Fruit fly (Drosophila melanogaster) whole organism, embryonic: ENCODE data around the gene CG13001.

Source experiments
- Blimp-1 ChIP-seq: fragments of 200-800 bp; sonication (Bioruptor generic); optimal IDR thresholded peaks from 3 replicates; lab custom pipeline; 2018; ENCODE audit warnings: missing biosample characterization, missing genetic modification characterization, mild to moderate bottlenecking, moderate library complexity, missing genetic modification reagents
- CG13296 ChIP-seq: fragments of 200-800 bp; sonication (Bioruptor generic); optimal IDR thresholded peaks from 3 replicates; lab custom pipeline; 2018; ENCODE audit warnings: missing biosample characterization, mild to moderate bottlenecking, missing genetic modification characterization
- CG14710 ChIP-seq: fragments of 200-800 bp; sonication (Bioruptor generic); optimal IDR thresholded peaks from 3 replicates; lab custom pipeline; 2019; ENCODE audit warnings: missing biosample characterization, mild to moderate bottlenecking, missing genetic modification characterization, moderate library complexity
- CG17361 ChIP-seq: fragments of 200-800 bp; sonication (Bioruptor generic); IDR thresholded peaks from 3 replicates; pipeline ENCODE4 v1.3.6; 2022; ENCODE audit warnings: missing biosample characterization, missing genetic modification characterization
- CG18764 ChIP-seq: fragments of 200-800 bp; sonication (Bioruptor generic); optimal IDR thresholded peaks from 3 replicates; lab custom pipeline; 2016; ENCODE audit warnings: missing biosample characterization, missing genetic modification characterization
- CG2875 ChIP-seq: fragments of 200-800 bp; sonication (Bioruptor generic); optimal IDR thresholded peaks from 2 replicates; lab custom pipeline; 2017; ENCODE audit warnings: missing biosample characterization, mild to moderate bottlenecking, missing genetic modification characterization, missing genetic modification reagents
- CG3838 ChIP-seq: fragments of 200-800 bp; sonication (Bioruptor generic); optimal IDR thresholded peaks from 3 replicates; lab custom pipeline; 2016; ENCODE audit warnings: missing biosample characterization, missing genetic modification characterization
- CG4328 ChIP-seq: fragments of 200-800 bp; sonication (Bioruptor generic); optimal IDR thresholded peaks from 3 replicates; lab custom pipeline; 2017; ENCODE audit warnings: missing biosample characterization, missing genetic modification reagents, missing genetic modification characterization
- CG4707 ChIP-seq: fragments of 200-800 bp; sonication (Bioruptor generic); optimal IDR thresholded peaks from 2 replicates; lab custom pipeline; 2018; ENCODE audit warnings: missing biosample characterization, mild to moderate bottlenecking, missing genetic modification characterization, moderate library complexity
- CG6683 ChIP-seq: fragments of 200-800 bp; sonication (Bioruptor generic); optimal IDR thresholded peaks from 2 replicates; lab custom pipeline; 2017; ENCODE audit warnings: missing biosample characterization, mild to moderate bottlenecking, missing genetic modification characterization, missing genetic modification reagents
- Chrac-16 ChIP-seq: fragments of 200-800 bp; sonication (Bioruptor generic); optimal IDR thresholded peaks from 3 replicates; lab custom pipeline; 2016; ENCODE audit warnings: missing biosample characterization, missing genetic modification characterization
- D ChIP-seq, 2 experiments: fragments of 200-800 bp in 1 of 2; fragments of >200 bp in 1 of 2; sonication (Bioruptor generic) in 1 of 2; optimal IDR thresholded peaks; 2 replicates in 1 of 2; 3 replicates in 1 of 2; lab custom pipeline; 2017; ENCODE audit warnings: mild to moderate bottlenecking in 1 of 2, missing biosample characterization in 1 of 2, missing genetic modification characterization in 1 of 2, missing genetic modification reagents in 1 of 2
- Dfd ChIP-seq, 2 experiments: fragments of >200 bp; optimal IDR thresholded peaks; 2 replicates each; lab custom pipeline; 2017; ENCODE audit warnings: missing biosample characterization in 2 of 2, missing genetic modification characterization in 2 of 2
- Dref ChIP-seq: fragments of 200-800 bp; sonication (Bioruptor generic); IDR thresholded peaks from 2 replicates; pipeline ENCODE4 v1.3.6; 2022; ENCODE audit warnings: missing biosample characterization, missing genetic modification characterization
- Ets65A ChIP-seq: fragments of 200-800 bp; sonication (Bioruptor generic); peaks from one replicate; lab custom pipeline; 2016; ENCODE audit warnings: missing biosample characterization, missing genetic modification characterization
- Fer1 ChIP-seq: fragments of 200-800 bp; sonication (Bioruptor generic); optimal IDR thresholded peaks from 2 replicates; lab custom pipeline; 2017; ENCODE audit warnings: missing biosample characterization, mild to moderate bottlenecking, missing genetic modification characterization
- Fer2 ChIP-seq: fragments of 200-800 bp; sonication (Bioruptor generic); optimal IDR thresholded peaks from 2 replicates; lab custom pipeline; 2018; ENCODE audit warnings: missing biosample characterization, mild to moderate bottlenecking, missing genetic modification characterization, moderate library complexity
- Gsc ChIP-seq: fragments of 200-800 bp; sonication (Bioruptor generic); IDR thresholded peaks from 2 replicates; pipeline ENCODE4 v1.3.6; 2022; ENCODE audit warnings: missing biosample characterization, missing genetic modification characterization
- H15 ChIP-seq: fragments of 200-800 bp; sonication (Bioruptor generic); IDR thresholded peaks from 3 replicates; pipeline ENCODE4 v1.3.6; 2022; ENCODE audit warnings: missing biosample characterization, missing genetic modification characterization
- MESR4 ChIP-seq: fragments of 200-800 bp; sonication (Bioruptor generic); optimal IDR thresholded peaks from 2 replicates; lab custom pipeline; 2018; ENCODE audit warnings: missing biosample characterization, mild to moderate bottlenecking, missing genetic modification characterization, moderate library complexity
- Neu2 ChIP-seq: fragments of 200-800 bp; sonication (Bioruptor generic); optimal IDR thresholded peaks from 3 replicates; lab custom pipeline; 2016; ENCODE audit warnings: missing biosample characterization, missing genetic modification characterization, borderline replicate concordance
- Scr ChIP-seq: fragments of 200-800 bp; sonication (Bioruptor generic); IDR thresholded peaks from 2 replicates; pipeline ENCODE4 v1.3.6; 2022; ENCODE audit warnings: missing biosample characterization, missing genetic modification characterization; ENCODE audit not compliant: partially characterized antibody
- Side ChIP-seq: fragments of 200-800 bp; sonication (Bioruptor generic); optimal IDR thresholded peaks from 2 replicates; lab custom pipeline; 2016; ENCODE audit warnings: missing biosample characterization, missing genetic modification characterization
- TFAM ChIP-seq: fragments of 200-800 bp; sonication (Bioruptor generic); optimal IDR thresholded peaks from 2 replicates; lab custom pipeline; 2017; ENCODE audit warnings: missing biosample characterization, missing genetic modification characterization, inconsistent platforms
- Vsx1 ChIP-seq: fragments of 200-800 bp; sonication (Bioruptor generic); optimal IDR thresholded peaks from 2 replicates; lab custom pipeline; 2017; ENCODE audit warnings: missing biosample characterization, mild to moderate bottlenecking, missing genetic modification characterization, missing genetic modification reagents
- Xrp1 ChIP-seq: fragments of 200-800 bp; sonication (Bioruptor generic); IDR thresholded peaks from 2 replicates; pipeline ENCODE4 v1.3.6; 2022; ENCODE audit warnings: missing biosample characterization, missing genetic modification characterization
- abd-A ChIP-seq: fragments of 200-800 bp; sonication (Bioruptor generic); optimal IDR thresholded peaks from 3 replicates; lab custom pipeline; 2019; ENCODE audit warnings: missing biosample characterization, mild to moderate bottlenecking, missing genetic modification characterization, moderate library complexity
- amos ChIP-seq: fragments of 200-800 bp; sonication (Bioruptor generic); IDR thresholded peaks from 2 replicates; pipeline ENCODE4 v1.3.6; 2022; ENCODE audit warnings: missing biosample characterization, missing genetic modification characterization; ENCODE audit not compliant: partially characterized antibody
- ap ChIP-seq: fragments of 200-800 bp; sonication (Bioruptor generic); IDR thresholded peaks from 2 replicates; pipeline ENCODE4 v1.3.6; 2022; ENCODE audit warnings: missing biosample characterization, missing genetic modification characterization
- ara ChIP-seq: fragments of 200-800 bp; sonication (Bioruptor generic); IDR thresholded peaks from 2 replicates; pipeline ENCODE4 v1.3.6; 2022; ENCODE audit warnings: missing biosample characterization, missing genetic modification characterization
- bcd ChIP-seq: fragments of 200-800 bp; sonication (Bioruptor generic); optimal IDR thresholded peaks from 2 replicates; lab custom pipeline; 2017; ENCODE audit warnings: missing biosample characterization, mild to moderate bottlenecking, missing genetic modification characterization
- da ChIP-seq: fragments of 200-800 bp; sonication (Bioruptor generic); optimal IDR thresholded peaks from 2 replicates; lab custom pipeline; 2016; ENCODE audit warnings: missing biosample characterization, missing genetic modification characterization
- emc ChIP-seq: fragments of 200-800 bp; sonication (Bioruptor generic); optimal IDR thresholded peaks from 2 replicates; lab custom pipeline; 2016; ENCODE audit warnings: missing biosample characterization, missing genetic modification characterization
- eve ChIP-seq, 2 experiments: fragments of >200 bp; optimal IDR thresholded peaks; 2 replicates each; lab custom pipeline; 2017; ENCODE audit warnings: missing biosample characterization in 2 of 2, missing genetic modification characterization in 2 of 2
- fd3F ChIP-seq: fragments of 200-800 bp; sonication (Bioruptor generic); optimal IDR thresholded peaks from 2 replicates; lab custom pipeline; 2018; ENCODE audit warnings: missing biosample characterization, mild to moderate bottlenecking, missing genetic modification characterization, moderate library complexity
- gfzf ChIP-seq: fragments of 200-800 bp; sonication (Bioruptor generic); optimal IDR thresholded peaks from 2 replicates; lab custom pipeline; 2016; ENCODE audit warnings: missing biosample characterization, mild to moderate bottlenecking, missing genetic modification characterization, moderate library complexity
- grn ChIP-seq: fragments of 200-800 bp; sonication (Bioruptor generic); optimal IDR thresholded peaks from 3 replicates; lab custom pipeline; 2017; ENCODE audit warnings: missing biosample characterization, missing genetic modification characterization
- gt ChIP-seq: fragments of 200-800 bp; sonication (Bioruptor generic); IDR thresholded peaks from 2 replicates; pipeline ENCODE4 v1.3.6; 2022; ENCODE audit warnings: missing biosample characterization, missing genetic modification characterization
- ham ChIP-seq: fragments of 200-800 bp; sonication (Bioruptor generic); IDR thresholded peaks from 2 replicates; pipeline ENCODE4 v1.3.6; 2022; ENCODE audit warnings: missing biosample characterization, missing genetic modification characterization
- hbn ChIP-seq: fragments of 200-800 bp; sonication (Bioruptor generic); IDR thresholded peaks from 2 replicates; pipeline ENCODE4 v1.3.6; 2022; ENCODE audit warnings: missing biosample characterization, missing genetic modification characterization; ENCODE audit not compliant: partially characterized antibody
- insv ChIP-seq, 2 experiments: fragments of 200-800 bp; sonication (Bioruptor generic); optimal IDR thresholded peaks; 3 replicates each; lab custom pipeline; 2016 to 2018; ENCODE audit warnings: missing biosample characterization in 2 of 2, missing genetic modification characterization in 2 of 2
- kay ChIP-seq: fragments of 200-800 bp; sonication (Bioruptor generic); optimal IDR thresholded peaks from 2 replicates; lab custom pipeline; 2016; ENCODE audit warnings: missing biosample characterization, missing genetic modification characterization
- lola ChIP-seq, 3 experiments: fragments of >200 bp in 2 of 3; fragments of 200-800 bp in 1 of 3; sonication (Bioruptor generic) in 1 of 3; optimal IDR thresholded peaks; 2 replicates each; lab custom pipeline; 2017 to 2019; ENCODE audit warnings: missing biosample characterization in 3 of 3, missing genetic modification characterization in 3 of 3, mild to moderate bottlenecking in 1 of 3, moderate library complexity in 1 of 3
- mirr ChIP-seq: fragments of 200-800 bp; sonication (Bioruptor generic); optimal IDR thresholded peaks from 3 replicates; lab custom pipeline; 2018; ENCODE audit warnings: missing biosample characterization, mild to moderate bottlenecking, missing genetic modification characterization
- onecut ChIP-seq: fragments of 200-800 bp; sonication (Bioruptor generic); IDR thresholded peaks from 2 replicates; pipeline ENCODE4 v1.3.6; 2022; ENCODE audit warnings: missing biosample characterization, missing genetic modification characterization
- pho ChIP-seq: fragments of 200-800 bp; sonication (Bioruptor generic); optimal IDR thresholded peaks from 2 replicates; lab custom pipeline; 2016; ENCODE audit warnings: missing biosample characterization, missing genetic modification characterization
- schlank ChIP-seq: fragments of 200-800 bp; sonication (Bioruptor generic); optimal IDR thresholded peaks from 2 replicates; lab custom pipeline; 2018; ENCODE audit warnings: missing biosample characterization, mild to moderate bottlenecking, missing genetic modification characterization
- zfh2 ChIP-seq: fragments of 200-800 bp; sonication (Bioruptor generic); optimal IDR thresholded peaks from 2 replicates; lab custom pipeline; 2016; ENCODE audit warnings: missing biosample characterization, missing genetic modification characterization

The CG13001 gene

dm6 chrX:16930465-16931286, 12.0 kb downstream of the CG13001 start (continued):
- TF ChIP-seq Scr (GFP tag; lab: Robert Waterston, UW) (no peak), TFAM (GFP tag; lab: Kevin White, UChicago) (no peak), hbn (GFP tag; lab: Robert Waterston, UW) (no peak), abd-A (tag; lab: Kevin White, UChicago) (no peak), gfzf (GFP tag; lab: Kevin White, UChicago) (no peak), lola (GFP tag; optimal IDR thresholded peaks at IDR 0.05; lab: Kevin White, UChicago) (peak in 1 of 3 experiments; percentile 25), eve (GFP tag; optimal IDR thresholded peaks at IDR 0.05; lab: Kevin White, UChicago) (peak in 1 of 2 experiments; percentile 64), Gsc (GFP tag; lab: Robert Waterston, UW) (no peak), Ets65A (GFP tag; lab: Kevin White, UChicago) (no peak), amos (GFP tag; lab: Robert Waterston, UW) (no peak), insv (GFP tag; optimal IDR thresholded peaks at IDR 0.05; lab: Kevin White, UChicago) (no peak), Blimp-1 (GFP tag; lab: Kevin White, UChicago) (peak; percentile 74), ap (GFP tag; lab: Robert Waterston, UW) (peak; percentile 48), bcd (peak; percentile 67), MESR4 (GFP tag; lab: Kevin White, UChicago) (no peak), Fer2 (tag; lab: Kevin White, UChicago) (peak; percentile 27), CG2875 (GFP tag; lab: Kevin White, UChicago) (peak; percentile 2), gt (GFP tag; lab: Robert Waterston, UW) (peak; percentile 44; the same call in 1 of the 2 replicates), Dfd (GFP tag; optimal IDR thresholded peaks at IDR 0.05; lab: Kevin White, UChicago) (no peak), fd3F (GFP tag; lab: Kevin White, UChicago) (peak; percentile 45), CG17361 (peak; percentile 72), grn (GFP tag; lab: Kevin White, UChicago) (no peak), H15 (GFP tag; lab: Robert Waterston, UW) (peak; percentile 60; the same call in 2 of the 3 replicates), CG6683 (GFP tag; lab: Kevin White, UChicago) (peak; percentile 49), D (optimal IDR thresholded peaks at IDR 0.05; lab: Kevin White, UChicago) (no peak), D (GFP tag; optimal IDR thresholded peaks at IDR 0.05; lab: Kevin White, UChicago) (peak; percentile 52), schlank (tag; lab: Kevin White, UChicago) (no peak), pho (no peak), emc (GFP tag; lab: Kevin White, UChicago) (no peak), Chrac-16 (peak; percentile 47), Dref (no peak), CG3838 (GFP tag; lab: Kevin White, UChicago) (no peak), CG14710 (tag; lab: Kevin White, UChicago) (peak; percentile 49), da (no peak), Side (GFP tag; lab: Kevin White, UChicago) (no peak), ara (peak; percentile 57; the same call in 1 of the 2 replicates), CG4328 (GFP tag; lab: Kevin White, UChicago) (peak; percentile 17), Neu2 (GFP tag; lab: Kevin White, UChicago) (no peak), ham (GFP tag; lab: Robert Waterston, UW) (no peak), mirr (no peak), kay (peak; percentile 20), CG18764 (GFP tag; lab: Kevin White, UChicago) (peak; percentile 46), CG13296 (GFP tag; lab: Kevin White, UChicago) (peak; percentile 36), Fer1 (GFP tag; lab: Kevin White, UChicago) (peak; percentile 68), onecut (GFP tag; lab: Robert Waterston, UW) (peak; percentile 35), Vsx1 (peak; percentile 80), zfh2 (GFP tag; lab: Kevin White, UChicago) (no peak), CG4707 (GFP tag; lab: Kevin White, UChicago) (no peak), Xrp1 (GFP tag; lab: Robert Waterston, UW) (peak; percentile 76)
